Fruit fly (Drosophila melanogaster) whole organism, adult: ENCODE results near the gene CG12104.

Source experiments
- CG12768 ChIP-seq: fragments of 200-800 bp; sonication (Bioruptor generic); optimal IDR thresholded peaks from 2 replicates; lab custom pipeline; 2017; ENCODE audit warnings: missing biosample characterization, missing genetic modification characterization, mild to moderate bottlenecking, moderate library complexity, missing genetic modification reagents
- CG14711 ChIP-seq: fragments of 200-800 bp; sonication (Bioruptor generic); optimal IDR thresholded peaks from 2 replicates; lab custom pipeline; 2018; ENCODE audit warnings: missing biosample characterization, mild to moderate bottlenecking, missing genetic modification characterization, moderate library complexity
- CG1620 ChIP-seq: fragments of 200-800 bp; sonication (Bioruptor generic); optimal IDR thresholded peaks from 2 replicates; lab custom pipeline; 2016; ENCODE audit warnings: missing biosample characterization, missing genetic modification characterization
- CG7101 ChIP-seq: fragments of 200-800 bp; sonication (Bioruptor generic); optimal IDR thresholded peaks from 2 replicates; lab custom pipeline; 2018; ENCODE audit warnings: missing biosample characterization, mild to moderate bottlenecking, missing genetic modification characterization, moderate library complexity
- Crg-1 ChIP-seq: fragments of 200-800 bp; sonication (Bioruptor generic); optimal IDR thresholded peaks from 2 replicates; lab custom pipeline; 2016; ENCODE audit warnings: missing biosample characterization, missing genetic modification characterization
- Hr96 ChIP-seq: fragments of 200-800 bp; sonication (Bioruptor generic); optimal IDR thresholded peaks from 2 replicates; lab custom pipeline; 2016; ENCODE audit warnings: missing biosample characterization, missing genetic modification characterization
- cic ChIP-seq: fragments of 200-800 bp; sonication (Bioruptor generic); optimal IDR thresholded peaks from 2 replicates; lab custom pipeline; 2017; ENCODE audit warnings: missing biosample characterization, mild to moderate bottlenecking, missing genetic modification characterization, moderate library complexity
- cnc ChIP-seq, 2 experiments: fragments of >200 bp; optimal IDR thresholded peaks; 2 replicates each; lab custom pipeline; 2017
- kay ChIP-seq: fragments of 200-800 bp; sonication (Bioruptor generic); peaks from one replicate; lab custom pipeline; 2016; ENCODE audit warnings: missing biosample characterization, missing genetic modification characterization, borderline replicate concordance
- toe ChIP-seq: fragments of 200-800 bp; sonication (Bioruptor generic); optimal IDR thresholded peaks from 2 replicates; lab custom pipeline; 2016; ENCODE audit warnings: missing biosample characterization, missing genetic modification characterization

DNA sequence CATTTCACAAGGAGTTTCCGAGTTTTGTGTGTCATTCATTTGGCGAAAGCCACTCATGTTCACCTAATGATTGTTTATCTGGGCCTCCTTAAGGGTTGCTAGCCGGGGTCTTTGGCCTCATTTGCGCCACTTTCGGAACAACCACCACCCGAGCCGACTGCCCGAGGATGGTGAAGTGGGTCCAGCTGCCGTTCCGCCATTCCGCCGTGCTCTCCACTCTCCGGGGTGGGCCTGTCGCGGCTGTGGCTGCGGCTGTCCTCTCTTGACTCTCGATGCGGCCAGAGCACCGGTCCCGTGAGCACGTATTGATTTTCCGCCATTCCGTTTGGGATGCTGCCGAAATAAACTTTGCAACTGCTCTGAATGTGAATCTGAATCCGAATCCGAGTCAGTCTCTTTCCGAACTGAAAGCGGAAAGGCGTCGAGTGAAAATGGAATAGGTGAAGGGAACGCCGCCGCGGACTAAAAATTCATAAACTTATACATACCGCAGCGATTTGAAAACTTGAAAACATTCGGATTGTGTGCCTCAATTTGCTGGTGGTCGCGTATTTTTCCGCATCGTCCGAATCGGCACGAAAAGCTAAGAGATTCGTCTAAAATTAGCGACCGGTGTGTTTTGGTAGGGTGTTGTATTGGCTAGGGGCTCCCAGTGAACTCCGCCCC lies 46.3 kb upstream of the CG12104 start, which contains the start of gene CG13920:
- TF ChIP-seq kay (GFP tag; lab: Kevin White, UChicago), result no peak
- no peak for TF ChIP-seq CG14711
- TF ChIP-seq CG1620 (GFP tag; lab: Kevin White, UChicago), result no peak
- TF ChIP-seq CG12768 (GFP tag; lab: Kevin White, UChicago), result no peak
- TF ChIP-seq toe, result no peak
- no peak for TF ChIP-seq CG7101
- no peak for TF ChIP-seq Crg-1
- no peak for TF ChIP-seq cnc (optimal IDR thresholded peaks at IDR 0.05; lab: Kevin White, UChicago)
- TF ChIP-seq cic (GFP tag; lab: Kevin White, UChicago), result no peak
- TF ChIP-seq Hr96 (GFP tag; lab: Kevin White, UChicago), result no peak
